Worm (Caenorhabditis elegans) whole organism, early embryonic: ENCODE results near the gene oac-53.

ENCODE experiments used
- ama-1 ChIP-seq: fragments of 150-350 bp; optimal IDR thresholded peaks from 2 replicates; lab custom pipeline; 2014
- ets-7 ChIP-seq: sonication (generic microtip); optimal IDR thresholded peaks from 2 replicates; lab custom pipeline; 2016; ENCODE audit warnings: missing genotype, missing genetic modification characterization, missing compliant biosample characterization
- hmg-4 ChIP-seq: fragments of 200-800 bp; sonication (Bioruptor generic); optimal IDR thresholded peaks from 2 replicates; lab custom pipeline; 2018; ENCODE audit warnings: mild to moderate bottlenecking, missing genetic modification characterization, missing compliant biosample characterization
- pes-1 ChIP-seq: fragments of 200-800 bp; sonication (Bioruptor generic); IDR thresholded peaks from 2 replicates; pipeline ENCODE4 v1.3.6; 2022; ENCODE audit warnings: missing genetic modification reagents, missing genetic modification characterization, missing compliant biosample characterization
- scrt-1 ChIP-seq: fragments of 200-800 bp; sonication (Bioruptor generic); IDR thresholded peaks from 2 replicates; pipeline ENCODE4 v1.3.6; 2022; ENCODE audit warnings: missing genetic modification characterization, missing compliant biosample characterization

ce11 chrV:16672198-16672597, 44.4 kb upstream of the oac-53 start, which contains the start of gene F14F8.8:
- TF ChIP-seq ama-1 (lab: Kevin White, UChicago) (no peak), pes-1 (GFP tag; lab: Robert Waterston, UW) (no peak), hmg-4 (GFP tag; lab: Kevin White, UChicago) (no peak), ets-7 (tag; lab: Kevin White, UChicago) (no peak), scrt-1 (GFP tag; lab: Robert Waterston, UW) (no peak)
